Worm (Caenorhabditis elegans) whole organism, L4 larva: ENCODE results near the gene atg-10.

ENCODE experiments used
- F10B5.3 ChIP-seq: sonication (generic microtip); optimal IDR thresholded peaks from 2 replicates; lab custom pipeline; 2016; ENCODE audit warnings: mild to moderate bottlenecking, missing genetic modification characterization, missing compliant biosample characterization
- F37D6.2 ChIP-seq: sonication (generic microtip); optimal IDR thresholded peaks from 2 replicates; lab custom pipeline; 2016; ENCODE audit warnings: mild to moderate bottlenecking, missing genetic modification characterization, missing compliant biosample characterization
- R02D3.7 ChIP-seq: fragments of 150-350 bp; sonication (generic microtip); optimal IDR thresholded peaks from 3 replicates; lab custom pipeline; 2014; ENCODE audit warnings: missing biosample characterization, missing genetic modification characterization
- Y105C5A.15 ChIP-seq: fragments of 200-800 bp; sonication (Bioruptor generic); IDR thresholded peaks from 2 replicates; pipeline ENCODE4 v1.3.6; 2022; ENCODE audit warnings: missing genetic modification characterization, missing compliant biosample characterization
- Y75B8A.6 ChIP-seq: fragments of 200-800 bp; sonication (Bioruptor generic); IDR thresholded peaks from 2 replicates; pipeline ENCODE4 v1.3.6; 2022; ENCODE audit warnings: missing genetic modification reagents, missing genetic modification characterization, missing compliant biosample characterization
- ZK337.2 ChIP-seq: fragments of 200-800 bp; sonication (Bioruptor generic); IDR thresholded peaks from 2 replicates; pipeline ENCODE4 v1.3.6; 2022; ENCODE audit warnings: missing genetic modification reagents, missing genetic modification characterization, missing compliant biosample characterization
- ZK546.5 ChIP-seq, 2 experiments: sonication (generic microtip); optimal IDR thresholded peaks; 2 replicates each; lab custom pipeline; 2017; ENCODE audit warnings: missing biosample characterization in 2 of 2, missing genetic modification characterization in 2 of 2
- ama-1 ChIP-seq: fragments of 150-350 bp; optimal IDR thresholded peaks from 2 replicates; lab custom pipeline; 2014; ENCODE audit warnings: inconsistent platforms, mixed read lengths
- ces-1 ChIP-seq: fragments of 150-350 bp; sonication (generic microtip); optimal IDR thresholded peaks from 4 replicates; lab custom pipeline; 2014; ENCODE audit warnings: missing biosample characterization, missing genetic modification reagents, missing genetic modification characterization
- ctbp-1 ChIP-seq: fragments of 200-800 bp; sonication (Bioruptor generic); IDR thresholded peaks from 2 replicates; pipeline ENCODE4 v1.3.6; 2022; ENCODE audit warnings: missing genetic modification reagents, missing genetic modification characterization, missing compliant biosample characterization
- daf-19 ChIP-seq: fragments of 200-800 bp; sonication (Bioruptor generic); conservative IDR thresholded peaks from 2 replicates; pipeline ENCODE4 v1.3.6; 2022; ENCODE audit warnings: missing genetic modification characterization, missing compliant biosample characterization
- daf-8 ChIP-seq: fragments of 200-800 bp; sonication (Bioruptor generic); IDR thresholded peaks from 2 replicates; pipeline ENCODE4 v1.3.6; 2022; ENCODE audit warnings: missing genetic modification characterization, missing compliant biosample characterization
- dpl-1 ChIP-seq: fragments of 150-350 bp; optimal IDR thresholded peaks from 2 replicates; lab custom pipeline; 2014; ENCODE audit warnings: missing biosample characterization, missing genetic modification reagents, missing genetic modification characterization
- egl-27 ChIP-seq: sonication (generic microtip); optimal IDR thresholded peaks from 3 replicates; lab custom pipeline; 2017; ENCODE audit warnings: missing biosample characterization, missing genetic modification reagents, missing genetic modification characterization
- egl-43 ChIP-seq: fragments of 200-800 bp; sonication (Bioruptor generic); IDR thresholded peaks from 2 replicates; pipeline ENCODE4 v1.3.6; 2022; ENCODE audit warnings: missing genetic modification reagents, missing genetic modification characterization, missing compliant biosample characterization
- gei-8 ChIP-seq: fragments of 200-800 bp; sonication (Bioruptor generic); optimal IDR thresholded peaks from 2 replicates; lab custom pipeline; 2018; ENCODE audit warnings: mild to moderate bottlenecking, missing genetic modification characterization, missing compliant biosample characterization
- hlh-11 ChIP-seq: fragments of 200-800 bp; sonication (Bioruptor generic); optimal IDR thresholded peaks from 2 replicates; lab custom pipeline; 2018; ENCODE audit warnings: mild to moderate bottlenecking, missing genetic modification characterization, missing compliant biosample characterization
- hlh-30 ChIP-seq: sonication (generic microtip); optimal IDR thresholded peaks from 2 replicates; lab custom pipeline; 2017; ENCODE audit warnings: antibody characterized with exemption, mild to moderate bottlenecking, missing genetic modification characterization, missing compliant biosample characterization; ENCODE audit not compliant: insufficient read depth
- hmg-1.1 ChIP-seq: fragments of 200-800 bp; sonication (Bioruptor generic); IDR thresholded peaks from 2 replicates; pipeline ENCODE4 v1.3.6; 2022; ENCODE audit warnings: missing genetic modification reagents, missing genetic modification characterization, missing compliant biosample characterization
- lim-7 ChIP-seq: fragments of 200-800 bp; sonication (Bioruptor generic); IDR thresholded peaks from 2 replicates; pipeline ENCODE4 v1.3.6; 2022; ENCODE audit warnings: missing genetic modification characterization, missing compliant biosample characterization
- lin-13 ChIP-seq: fragments of 150-350 bp; optimal IDR thresholded peaks from 2 replicates; lab custom pipeline; 2014; ENCODE audit warnings: missing biosample characterization, missing genetic modification reagents, missing genetic modification characterization
- lin-29 ChIP-seq: fragments of 200-800 bp; sonication (Bioruptor generic); IDR thresholded peaks from 2 replicates; pipeline ENCODE4 v1.3.6; 2022; ENCODE audit warnings: missing genetic modification reagents, missing genetic modification characterization, missing compliant biosample characterization
- lsy-2 ChIP-seq, 2 experiments: fragments of 150-350 bp in 1 of 2; sonication (generic microtip) in 1 of 2; optimal IDR thresholded peaks; 2 replicates each; lab custom pipeline; 2014 to 2017; ENCODE audit warnings: missing biosample characterization in 2 of 2, missing genetic modification characterization in 2 of 2
- mdl-1 ChIP-seq, 2 experiments: fragments of 150-350 bp in 1 of 2; sonication (generic microtip) in 1 of 2; optimal IDR thresholded peaks; 2 replicates each; lab custom pipeline; 2014 to 2017; ENCODE audit warnings: missing biosample characterization in 2 of 2, missing genetic modification characterization in 2 of 2
- nhr-10 ChIP-seq: fragments of 150-350 bp; optimal IDR thresholded peaks from 2 replicates; lab custom pipeline; 2014; ENCODE audit warnings: missing biosample characterization, missing genetic modification characterization
- nhr-111 ChIP-seq: fragments of 200-800 bp; sonication (Bioruptor generic); optimal IDR thresholded peaks from 2 replicates; lab custom pipeline; 2018; ENCODE audit warnings: mild to moderate bottlenecking, missing genetic modification characterization, missing compliant biosample characterization
- nhr-25 ChIP-seq: sonication (generic microtip); optimal IDR thresholded peaks from 2 replicates; lab custom pipeline; 2017; ENCODE audit warnings: missing genetic modification characterization, mild to moderate bottlenecking, missing compliant biosample characterization, antibody characterized with exemption, moderate library complexity, borderline replicate concordance; ENCODE audit not compliant: insufficient read depth
- pqm-1 ChIP-seq: sonication (generic microtip); optimal IDR thresholded peaks from 2 replicates; lab custom pipeline; 2017; ENCODE audit warnings: missing biosample characterization, missing genetic modification characterization
- sdz-12 ChIP-seq: fragments of 200-800 bp; sonication (Bioruptor generic); optimal IDR thresholded peaks from 2 replicates; lab custom pipeline; 2018; ENCODE audit warnings: mild to moderate bottlenecking, missing genetic modification characterization, missing compliant biosample characterization
- set-16 ChIP-seq: fragments of 200-800 bp; sonication (Bioruptor generic); IDR thresholded peaks from 2 replicates; pipeline ENCODE4 v1.3.6; 2022; ENCODE audit warnings: missing genetic modification reagents, missing genetic modification characterization, missing compliant biosample characterization
- skn-1 ChIP-seq: fragments of 150-350 bp; optimal IDR thresholded peaks from 2 replicates; lab custom pipeline; 2014; ENCODE audit warnings: missing biosample characterization, missing genetic modification characterization
- snpc-1.2 ChIP-seq: fragments of 200-800 bp; sonication (Bioruptor generic); IDR thresholded peaks from 2 replicates; pipeline ENCODE4 v1.3.6; 2022; ENCODE audit warnings: missing genetic modification reagents, missing genetic modification characterization, missing compliant biosample characterization
- spr-1 ChIP-seq: sonication (generic microtip); optimal IDR thresholded peaks from 2 replicates; lab custom pipeline; 2016; ENCODE audit warnings: mild to moderate bottlenecking, missing genetic modification characterization, missing compliant biosample characterization
- unc-130 ChIP-seq: sonication (generic microtip); optimal IDR thresholded peaks from 2 replicates; lab custom pipeline; 2016; ENCODE audit warnings: missing genetic modification reagents, missing genetic modification characterization, missing compliant biosample characterization
- unc-62 ChIP-seq, 3 experiments: fragments of 150-350 bp in 1 of 3; sonication (generic microtip); optimal IDR thresholded peaks in 2 of 3; peaks in 1 of 3; 1 replicate in 1 of 3; 2 replicates in 2 of 3; lab custom pipeline; 2014 to 2017; ENCODE audit warnings: missing biosample characterization in 3 of 3, missing genetic modification characterization in 3 of 3, missing genetic modification reagents in 3 of 3, missing genotype in 1 of 3
- zfp-2 ChIP-seq: sonication (generic microtip); optimal IDR thresholded peaks from 2 replicates; lab custom pipeline; 2016; ENCODE audit warnings: mild to moderate bottlenecking, missing genetic modification characterization, missing compliant biosample characterization
- zfp-3 ChIP-seq: fragments of 200-800 bp; sonication (Bioruptor generic); conservative IDR thresholded peaks from 2 replicates; pipeline ENCODE4 v1.3.6; 2022; ENCODE audit warnings: missing genetic modification reagents, missing genetic modification characterization, missing compliant biosample characterization
- zip-11 ChIP-seq: fragments of 200-800 bp; sonication (Bioruptor generic); IDR thresholded peaks from 2 replicates; pipeline ENCODE4 v1.3.6; 2022; ENCODE audit warnings: missing genetic modification characterization, missing compliant biosample characterization
- ztf-11 ChIP-seq: fragments of 150-350 bp; optimal IDR thresholded peaks from 2 replicates; lab custom pipeline; 2014; ENCODE audit warnings: missing biosample characterization, missing genetic modification characterization

Gene atg-10

DNA sequence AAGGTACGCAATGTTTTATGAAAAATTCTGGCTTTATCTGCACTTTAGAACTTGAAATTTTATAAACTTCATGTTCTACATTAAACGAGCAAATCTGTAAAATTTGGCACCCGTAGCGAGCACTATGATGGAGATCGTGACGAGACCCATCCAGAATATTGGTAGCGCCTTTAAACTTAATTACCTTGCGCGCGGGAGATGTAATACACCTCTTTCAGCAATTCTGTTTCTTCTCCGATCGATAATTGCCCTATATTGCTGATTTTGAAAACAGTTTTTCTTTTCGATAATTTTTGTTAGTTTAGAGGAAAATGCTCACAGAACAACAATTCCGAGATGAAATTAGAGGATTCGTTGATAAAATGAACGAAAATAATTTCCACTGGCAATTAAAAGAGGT lies at the start of gene atg-10:
TSS of gene atg-10 (plus strand) at position 301 of the 400 bp plus-strand sequence.
- TF ChIP-seq unc-62 (GFP tag; optimal IDR thresholded peaks at IDR 0.05 in 1 of 2; lab: Kevin White, UChicago) (peak in 1 of 2 experiments; percentile 5), unc-62 (tag; optimal IDR thresholded peaks at IDR 0.05; lab: Kevin White, UChicago) (no peak), nhr-10 (tag; lab: Kevin White, UChicago) (no peak), ama-1 (peak; percentile 43), set-16 (GFP tag; lab: Robert Waterston, UW) (no peak), ctbp-1 (no peak), F10B5.3 (no peak)
- TF ChIP-seq, all 104 proteins: peak for 2

ce11 chrII:8610085-8610484 lies 48.9 kb upstream of the atg-10 start, which contains the start of gene F28C6.9:
Gene F28C6.9 (minus strand): TSS chrII:8610185.
- TF ChIP-seq snpc-1.2 (GFP tag; lab: Robert Waterston, UW) (no peak), nhr-25 (tag; lab: Kevin White, UChicago) (no peak), ctbp-1 (no peak), lin-29 (GFP tag; lab: Robert Waterston, UW) (no peak), hlh-11 (no peak)

DNA sequence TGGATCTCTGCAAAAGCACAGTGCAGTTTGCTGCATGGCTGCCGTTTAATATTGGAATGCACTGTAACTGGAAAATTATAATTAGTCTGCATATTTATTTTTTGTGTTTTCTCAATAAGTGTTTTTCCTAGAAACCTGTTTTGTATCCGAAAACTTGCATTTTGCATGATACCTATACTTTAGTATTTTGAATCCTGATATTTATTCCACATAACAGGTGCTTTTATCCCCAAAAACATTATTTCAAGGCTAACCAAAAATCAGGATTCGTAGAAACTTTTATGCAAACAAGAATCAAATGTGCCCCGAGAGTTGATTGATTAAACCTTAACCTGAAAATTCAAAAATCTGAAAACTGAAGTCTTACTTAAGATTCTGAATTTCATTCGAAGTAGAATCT lies 48.4 kb upstream of the atg-10 start:
- no peak for TF ChIP-seq F37D6.2
- no peak for TF ChIP-seq lin-13 (GFP tag; lab: Kevin White, UChicago)
- no peak for TF ChIP-seq Y105C5A.15 (GFP tag; lab: Robert Waterston, UW)
- no peak for TF ChIP-seq spr-1 (tag; lab: Kevin White, UChicago)
- TF ChIP-seq ama-1, result no peak
- no peak for TF ChIP-seq zfp-2 (tag; lab: Kevin White, UChicago)
- TF ChIP-seq sdz-12, result no peak

ce11 chrII:8611330-8611729 lies 47.6 kb upstream of the atg-10 start:
- TF ChIP-seq daf-8 (GFP tag; lab: Robert Waterston, UW), result no peak
- no peak for TF ChIP-seq nhr-10 (tag; lab: Kevin White, UChicago)
- no peak for TF ChIP-seq skn-1

DNA sequence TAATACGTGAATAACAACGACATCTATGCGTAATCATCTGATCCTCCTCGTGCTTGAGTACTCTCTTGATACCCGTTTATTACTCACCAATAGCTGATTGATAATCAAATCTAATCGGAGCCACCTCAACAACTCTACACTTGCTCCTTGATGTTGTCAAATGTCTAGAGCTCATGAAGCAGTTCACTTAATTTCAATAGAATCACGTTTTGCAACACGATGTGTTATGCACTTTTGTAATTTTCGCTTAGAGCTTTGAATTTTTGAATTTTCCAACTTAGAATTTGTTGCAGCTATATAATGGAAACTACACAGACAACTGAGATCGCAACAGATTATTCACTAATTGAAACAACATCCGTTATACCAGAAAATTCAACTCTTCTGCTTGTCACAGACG lies 46.5 kb upstream of the atg-10 start, which contains the start of gene T22C8.1:
TSS of gene T22C8.1 (plus strand) at position 301 of the 400 bp plus-strand sequence.
- TF ChIP-seq daf-19 (GFP tag; lab: Robert Waterston, UW) (no peak), dpl-1 (GFP tag; lab: Kevin White, UChicago) (no peak)

ce11 chrII:8616155-8616554 lies 42.8 kb upstream of the atg-10 start:
- TF ChIP-seq ZK546.5 (tag; optimal IDR thresholded peaks at IDR 0.05; lab: Kevin White, UChicago), result no peak
- peak in 1 of 2 experiments; percentile 91 for TF ChIP-seq unc-62 (GFP tag; optimal IDR thresholded peaks at IDR 0.05 in 1 of 2; lab: Kevin White, UChicago)
- no peak for TF ChIP-seq unc-62 (tag; optimal IDR thresholded peaks at IDR 0.05; lab: Kevin White, UChicago)
- TF ChIP-seq ZK337.2 (GFP tag; lab: Robert Waterston, UW), result no peak
- no peak for TF ChIP-seq hmg-1.1 (GFP tag; lab: Robert Waterston, UW)
- no peak for TF ChIP-seq nhr-111 (GFP tag; lab: Kevin White, UChicago)
- no peak for TF ChIP-seq hlh-30 (tag; lab: Kevin White, UChicago)
- no peak for TF ChIP-seq lim-7 (GFP tag; lab: Robert Waterston, UW)

ce11 chrII:8617516-8617915 lies 41.4 kb upstream of the atg-10 start, which contains the start of gene chhy-1:
Gene chhy-1 (minus strand): TSS chrII:8617616.
- TF ChIP-seq egl-43 (GFP tag; lab: Robert Waterston, UW) (no peak), mdl-1 (tag; optimal IDR thresholded peaks at IDR 0.05; lab: Kevin White, UChicago) (no peak), hmg-1.1 (GFP tag; lab: Robert Waterston, UW) (no peak), lin-13 (GFP tag; lab: Kevin White, UChicago) (no peak), unc-130 (no peak), Y75B8A.6 (GFP tag; lab: Robert Waterston, UW) (no peak), nhr-25 (tag; lab: Kevin White, UChicago) (no peak), ces-1 (no peak), egl-27 (tag; lab: Kevin White, UChicago) (no peak), zip-11 (GFP tag; lab: Robert Waterston, UW) (no peak), ZK546.5 (tag; optimal IDR thresholded peaks at IDR 0.05; lab: Kevin White, UChicago) (no peak), ztf-11 (tag; lab: Kevin White, UChicago) (no peak), daf-8 (GFP tag; lab: Robert Waterston, UW) (no peak), daf-19 (GFP tag; lab: Robert Waterston, UW) (no peak), R02D3.7 (tag; lab: Kevin White, UChicago) (no peak), pqm-1 (tag; lab: Kevin White, UChicago) (no peak), zfp-3 (no peak), lsy-2 (tag; optimal IDR thresholded peaks at IDR 0.05; lab: Kevin White, UChicago) (no peak), gei-8 (no peak)
